Fruit fly (Drosophila melanogaster) whole organism, prepupa: ENCODE results near the gene CG4408.

Source experiments
- Blimp-1 ChIP-seq: fragments of 200-800 bp; sonication (Bioruptor generic); optimal IDR thresholded peaks from 3 replicates; lab custom pipeline; 2017; ENCODE audit warnings: missing biosample characterization, missing genetic modification characterization, mild to moderate bottlenecking, moderate library complexity, missing genetic modification reagents
- CG10631 ChIP-seq: fragments of 200-800 bp; sonication (Bioruptor generic); optimal IDR thresholded peaks from 2 replicates; lab custom pipeline; 2016; ENCODE audit warnings: missing biosample characterization, missing genetic modification characterization
- CG10669 ChIP-seq: fragments of 200-800 bp; sonication (Bioruptor generic); optimal IDR thresholded peaks from 3 replicates; lab custom pipeline; 2018; ENCODE audit warnings: missing biosample characterization, mild to moderate bottlenecking, missing genetic modification characterization, moderate library complexity
- CG11294 ChIP-seq: fragments of 200-800 bp; sonication (Bioruptor generic); IDR thresholded peaks from 2 replicates; pipeline ENCODE4 v1.3.6; 2022; ENCODE audit warnings: missing biosample characterization, missing genetic modification characterization
- CG11762 ChIP-seq: fragments of 200-800 bp; sonication (Bioruptor generic); optimal IDR thresholded peaks from 3 replicates; lab custom pipeline; 2016; ENCODE audit warnings: missing biosample characterization, missing genetic modification characterization; ENCODE audit not compliant: insufficient read depth
- CG11902 ChIP-seq: fragments of 200-800 bp; sonication (Bioruptor generic); optimal IDR thresholded peaks from 3 replicates; lab custom pipeline; 2016; ENCODE audit warnings: missing biosample characterization, missing genetic modification characterization
- CG15336 ChIP-seq: fragments of 200-800 bp; sonication (Bioruptor generic); IDR thresholded peaks from 2 replicates; pipeline ENCODE4 v1.3.6; 2022; ENCODE audit warnings: missing biosample characterization, missing genetic modification characterization
- CG1621 ChIP-seq: fragments of 200-800 bp; sonication (Bioruptor generic); optimal IDR thresholded peaks from 3 replicates; lab custom pipeline; 2018; ENCODE audit warnings: missing biosample characterization, mild to moderate bottlenecking, missing genetic modification characterization
- CG16779 ChIP-seq: fragments of 200-800 bp; sonication (Bioruptor generic); optimal IDR thresholded peaks from 3 replicates; lab custom pipeline; 2017; ENCODE audit warnings: missing biosample characterization, mild to moderate bottlenecking, missing genetic modification characterization
- CG3032 ChIP-seq: fragments of 200-800 bp; optimal IDR thresholded peaks from 2 replicates; lab custom pipeline; 2019; ENCODE audit warnings: missing biosample characterization, mild to moderate bottlenecking, missing genetic modification characterization, moderate library complexity
- CG31627 ChIP-seq: fragments of 200-800 bp; sonication (Bioruptor generic); optimal IDR thresholded peaks from 3 replicates; lab custom pipeline; 2016; ENCODE audit warnings: missing biosample characterization, missing genetic modification characterization
- CG34406 ChIP-seq: fragments of 200-800 bp; sonication (Bioruptor generic); optimal IDR thresholded peaks from 3 replicates; lab custom pipeline; 2016; ENCODE audit warnings: missing biosample characterization, missing genetic modification characterization
- CG3919 ChIP-seq: fragments of 200-800 bp; sonication (Bioruptor generic); optimal IDR thresholded peaks from 3 replicates; lab custom pipeline; 2016; ENCODE audit warnings: missing biosample characterization, missing genetic modification characterization
- CG4318 ChIP-seq: fragments of 200-800 bp; sonication (Bioruptor generic); optimal IDR thresholded peaks from 3 replicates; lab custom pipeline; 2017; ENCODE audit warnings: missing biosample characterization, mild to moderate bottlenecking, missing genetic modification characterization
- CG6163 ChIP-seq: fragments of 200-800 bp; sonication (Bioruptor generic); IDR thresholded peaks from 3 replicates; pipeline ENCODE4 v1.3.6; 2022; ENCODE audit warnings: missing biosample characterization, missing genetic modification characterization
- CG6276 ChIP-seq: fragments of 200-800 bp; sonication (Bioruptor generic); optimal IDR thresholded peaks from 2 replicates; lab custom pipeline; 2017; ENCODE audit warnings: missing biosample characterization, mild to moderate bottlenecking, missing genetic modification characterization
- CG6854 ChIP-seq: fragments of 200-800 bp; sonication (Bioruptor generic); optimal IDR thresholded peaks from 2 replicates; lab custom pipeline; 2017; ENCODE audit warnings: missing biosample characterization, mild to moderate bottlenecking, missing genetic modification characterization
- CG7368 ChIP-seq: fragments of 200-800 bp; sonication (Bioruptor generic); optimal IDR thresholded peaks from 3 replicates; lab custom pipeline; 2016; ENCODE audit warnings: missing biosample characterization, missing genetic modification characterization
- CG8319 ChIP-seq: fragments of 200-800 bp; sonication (Bioruptor generic); optimal IDR thresholded peaks from 3 replicates; lab custom pipeline; 2016; ENCODE audit warnings: missing biosample characterization, missing genetic modification characterization
- CG8632 ChIP-seq: fragments of 200-800 bp; sonication (Bioruptor generic); optimal IDR thresholded peaks from 3 replicates; lab custom pipeline; 2016; ENCODE audit warnings: missing biosample characterization, missing genetic modification characterization
- CG9139 ChIP-seq: fragments of 200-800 bp; sonication (Bioruptor generic); optimal IDR thresholded peaks from 3 replicates; lab custom pipeline; 2017; ENCODE audit warnings: missing biosample characterization, mild to moderate bottlenecking, missing genetic modification characterization
- Eip75B ChIP-seq: fragments of 200-800 bp; sonication (Bioruptor generic); optimal IDR thresholded peaks from 3 replicates; lab custom pipeline; 2016; ENCODE audit warnings: missing biosample characterization, missing genetic modification characterization
- Eip78C ChIP-seq: fragments of 200-800 bp; sonication (Bioruptor generic); peaks from one replicate; lab custom pipeline; 2016; ENCODE audit warnings: missing biosample characterization, missing genetic modification characterization
- Ets21C ChIP-seq: fragments of 200-800 bp; sonication (Bioruptor generic); optimal IDR thresholded peaks from 3 replicates; lab custom pipeline; 2016; ENCODE audit warnings: missing biosample characterization, missing genetic modification characterization
- Ets96B ChIP-seq: fragments of 200-800 bp; optimal IDR thresholded peaks from 2 replicates; lab custom pipeline; 2019; ENCODE audit warnings: missing biosample characterization, mild to moderate bottlenecking, missing genetic modification characterization, moderate library complexity
- Hr38 ChIP-seq: sonication (Bioruptor generic); optimal IDR thresholded peaks from 2 replicates; lab custom pipeline; 2016; ENCODE audit warnings: missing biosample characterization, missing genetic modification characterization
- Hr4 ChIP-seq: fragments of 200-800 bp; sonication (Bioruptor generic); optimal IDR thresholded peaks from 3 replicates; lab custom pipeline; 2016; ENCODE audit warnings: missing biosample characterization, missing genetic modification characterization
- Lpt ChIP-seq: fragments of 200-800 bp; sonication (Bioruptor generic); optimal IDR thresholded peaks from 3 replicates; lab custom pipeline; 2016; ENCODE audit warnings: missing biosample characterization, missing genetic modification characterization
- Met ChIP-seq: fragments of 200-800 bp; sonication (Bioruptor generic); optimal IDR thresholded peaks from 3 replicates; lab custom pipeline; 2016; ENCODE audit warnings: missing biosample characterization, missing genetic modification characterization
- OdsH ChIP-seq: fragments of 200-800 bp; sonication (Bioruptor generic); optimal IDR thresholded peaks from 3 replicates; lab custom pipeline; 2016; ENCODE audit warnings: missing biosample characterization, missing genetic modification characterization
- Smox ChIP-seq: fragments of 200-800 bp; sonication (Bioruptor generic); optimal IDR thresholded peaks from 3 replicates; lab custom pipeline; 2016; ENCODE audit warnings: missing biosample characterization, missing genetic modification characterization
- Sox102F ChIP-seq: fragments of 200-800 bp; sonication (Bioruptor generic); optimal IDR thresholded peaks from 2 replicates; lab custom pipeline; 2016; ENCODE audit warnings: missing biosample characterization, mild to moderate bottlenecking, missing genetic modification characterization
- cyc ChIP-seq: fragments of 200-800 bp; sonication (Bioruptor generic); optimal IDR thresholded peaks from 3 replicates; lab custom pipeline; 2016; ENCODE audit warnings: missing biosample characterization, missing genetic modification characterization
- dac ChIP-seq: fragments of 200-800 bp; sonication (Bioruptor generic); optimal IDR thresholded peaks from 2 replicates; lab custom pipeline; 2017; ENCODE audit warnings: missing biosample characterization, mild to moderate bottlenecking, missing genetic modification characterization
- dsx ChIP-seq: fragments of 200-800 bp; optimal IDR thresholded peaks from 3 replicates; lab custom pipeline; 2019; ENCODE audit warnings: missing biosample characterization, mild to moderate bottlenecking, missing genetic modification characterization, moderate library complexity; ENCODE audit not compliant: poor library complexity, severe bottlenecking
- fd85E ChIP-seq: fragments of 200-800 bp; sonication (Bioruptor generic); optimal IDR thresholded peaks from 3 replicates; lab custom pipeline; 2016; ENCODE audit warnings: missing biosample characterization, missing genetic modification characterization
- fkh ChIP-seq: fragments of 200-800 bp; sonication (Bioruptor generic); optimal IDR thresholded peaks from 3 replicates; lab custom pipeline; 2017; ENCODE audit warnings: missing biosample characterization, mild to moderate bottlenecking, missing genetic modification characterization, moderate library complexity
- lz ChIP-seq: fragments of 200-800 bp; sonication (Bioruptor generic); optimal IDR thresholded peaks from 3 replicates; lab custom pipeline; 2016; ENCODE audit warnings: missing biosample characterization, missing genetic modification characterization
- net ChIP-seq: fragments of 200-800 bp; sonication (Bioruptor generic); optimal IDR thresholded peaks from 3 replicates; lab custom pipeline; 2016; ENCODE audit warnings: missing biosample characterization, missing genetic modification characterization
- pdm3 ChIP-seq: fragments of 200-800 bp; sonication (Bioruptor generic); optimal IDR thresholded peaks from 3 replicates; lab custom pipeline; 2016; ENCODE audit warnings: missing biosample characterization, missing genetic modification characterization
- salr ChIP-seq, 2 experiments: fragments of 200-800 bp; sonication (Bioruptor generic); optimal IDR thresholded peaks; 3 replicates each; lab custom pipeline; 2016 to 2018; ENCODE audit warnings: missing biosample characterization in 2 of 2, missing genetic modification characterization in 2 of 2, mild to moderate bottlenecking in 1 of 2
- ss ChIP-seq, 2 experiments: fragments of 200-800 bp; sonication (Bioruptor generic); optimal IDR thresholded peaks; 2 replicates in 1 of 2; 3 replicates in 1 of 2; lab custom pipeline; 2017 to 2018; ENCODE audit warnings: mild to moderate bottlenecking in 2 of 2, missing biosample characterization in 2 of 2, missing genetic modification characterization in 2 of 2, moderate library complexity in 1 of 2
- svp ChIP-seq: fragments of 200-800 bp; sonication (Bioruptor generic); peaks from one replicate; lab custom pipeline; 2016; ENCODE audit warnings: missing biosample characterization, missing genetic modification characterization
- topi ChIP-seq: fragments of 200-800 bp; sonication (Bioruptor generic); optimal IDR thresholded peaks from 3 replicates; lab custom pipeline; 2016; ENCODE audit warnings: missing biosample characterization, missing genetic modification characterization
- vri ChIP-seq: fragments of 200-800 bp; sonication (Bioruptor generic); optimal IDR thresholded peaks from 3 replicates; lab custom pipeline; 2016; ENCODE audit warnings: missing biosample characterization, mild to moderate bottlenecking, missing genetic modification characterization

The CG4408 gene

DNA sequence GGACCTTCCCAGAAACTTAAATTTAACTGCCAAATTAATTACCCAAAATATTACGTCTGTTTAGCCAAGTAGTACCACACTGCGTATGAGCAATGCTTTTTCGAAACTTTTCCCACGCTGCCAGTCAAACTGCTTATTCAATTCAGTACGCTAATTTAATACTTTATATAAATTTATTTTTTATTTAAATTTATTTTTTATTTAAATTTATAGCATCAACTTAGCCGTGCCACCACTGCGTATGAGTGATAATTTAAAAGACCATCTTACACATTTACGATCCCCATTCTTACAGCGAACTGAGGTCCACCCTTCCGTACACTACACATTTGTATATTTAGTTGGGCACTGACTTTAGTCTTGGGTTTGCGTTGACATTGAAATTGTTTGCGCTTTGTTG, 27.8 kb downstream of the CG4408 start (continued):
- TF ChIP-seq ss (GFP tag; optimal IDR thresholded peaks at IDR 0.05; lab: Kevin White, UChicago): peak; percentile 30 to 65
- no peak for TF ChIP-seq lz (GFP tag; lab: Kevin White, UChicago)
- no peak for TF ChIP-seq fd85E (GFP tag; lab: Kevin White, UChicago)
- no peak for TF ChIP-seq Smox (GFP tag; lab: Kevin White, UChicago)
- TF ChIP-seq Eip75B (GFP tag; lab: Kevin White, UChicago): peak; percentile 44
- TF ChIP-seq CG8632 (GFP tag; lab: Kevin White, UChicago): peak; percentile 62
- peak; percentile 6 for TF ChIP-seq vri
- TF ChIP-seq CG11762 (GFP tag; lab: Kevin White, UChicago): peak; percentile 65
- TF ChIP-seq topi: peak; percentile 13
- no peak for TF ChIP-seq dac (GFP tag; lab: Kevin White, UChicago)
- peak; percentile 60 for TF ChIP-seq CG6276 (GFP tag; lab: Kevin White, UChicago)
- TF ChIP-seq CG6163 (GFP tag; lab: Robert Waterston, UW): peak; percentile 20; the same call in 1 of the 3 replicates
- peak; percentile 18 for TF ChIP-seq CG1621
- TF ChIP-seq CG10631 (GFP tag; lab: Kevin White, UChicago): peak; percentile 66
- TF ChIP-seq svp (GFP tag; lab: Kevin White, UChicago): peak; percentile 48
- peak; percentile 41 for TF ChIP-seq CG7368 (GFP tag; lab: Kevin White, UChicago)
- TF ChIP-seq CG3919 (GFP tag; lab: Kevin White, UChicago): peak; percentile 63
- no peak for TF ChIP-seq cyc
- peak; percentile 67 for TF ChIP-seq Ets96B (tag; lab: Kevin White, UChicago)
- peak; percentile 82 for TF ChIP-seq Eip78C (GFP tag; lab: Kevin White, UChicago)
- peak; percentile 45 for TF ChIP-seq pdm3 (GFP tag; lab: Kevin White, UChicago)

DNA sequence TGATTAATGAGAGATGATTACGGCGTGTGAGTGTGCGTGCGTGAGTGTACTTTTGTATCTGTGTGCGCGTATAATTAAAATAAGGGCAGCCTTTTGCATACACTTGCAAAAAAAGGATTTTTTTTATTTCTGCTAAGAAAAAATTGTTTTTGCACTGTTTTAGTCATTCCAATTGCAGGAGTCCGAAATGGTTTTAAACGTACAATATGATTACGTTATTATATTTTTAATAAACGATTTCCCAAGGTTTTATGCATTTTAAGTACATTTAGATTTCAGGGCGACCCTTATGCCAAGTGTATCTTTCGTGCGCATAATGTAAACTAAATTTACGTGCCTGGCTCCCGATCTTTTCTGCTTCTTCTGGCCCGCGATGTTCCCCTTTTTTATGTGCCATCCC, 28.5 kb downstream of the CG4408 start:
- TF ChIP-seq Sox102F (GFP tag; lab: Kevin White, UChicago) (peak; percentile 33), Eip75B (GFP tag; lab: Kevin White, UChicago) (peak; percentile 35), Eip78C (GFP tag; lab: Kevin White, UChicago) (peak; percentile 95), salr (GFP tag; optimal IDR thresholded peaks at IDR 0.05; lab: Kevin White, UChicago) (peak; percentile 7 to 48), OdsH (GFP tag; lab: Kevin White, UChicago) (peak; percentile 78), ss (GFP tag; optimal IDR thresholded peaks at IDR 0.05; lab: Kevin White, UChicago) (peak; percentile 12 to 47), CG6854 (GFP tag; lab: Kevin White, UChicago) (no peak), CG8632 (GFP tag; lab: Kevin White, UChicago) (peak; percentile 66), fd85E (GFP tag; lab: Kevin White, UChicago) (no peak), CG4318 (peak; percentile 16), Smox (GFP tag; lab: Kevin White, UChicago) (peak; percentile 60), Blimp-1 (no peak), CG11294 (0 out of 2 replicates have a peak, but pooled peaks have one; percentile 34), Hr38 (GFP tag; lab: Kevin White, UChicago) (no peak), fkh (GFP tag; lab: Kevin White, UChicago) (no peak), Lpt (GFP tag; lab: Kevin White, UChicago) (no peak), vri (peak; percentile 56), dsx (GFP tag; lab: Kevin White, UChicago) (peak; percentile 58), CG15336 (GFP tag; lab: Robert Waterston, UW) (peak; percentile 46), CG9139 (GFP tag; lab: Kevin White, UChicago) (no peak), CG34406 (GFP tag; lab: Kevin White, UChicago) (peak; percentile 55), CG10669 (peak; percentile 73), CG11902 (peak; percentile 46), Hr4 (GFP tag; lab: Kevin White, UChicago) (peak; percentile 77), Ets96B (tag; lab: Kevin White, UChicago) (peak; percentile 79), net (peak; percentile 35), cyc (peak; percentile 65), CG8319 (GFP tag; lab: Kevin White, UChicago) (peak; percentile 63), pdm3 (GFP tag; lab: Kevin White, UChicago) (peak; percentile 63), CG6163 (GFP tag; lab: Robert Waterston, UW) (peak; percentile 75), topi (peak; percentile 72), CG7368 (GFP tag; lab: Kevin White, UChicago) (peak; percentile 54), svp (GFP tag; lab: Kevin White, UChicago) (peak; percentile 75), lz (GFP tag; lab: Kevin White, UChicago) (peak; percentile 44), CG31627 (GFP tag; lab: Kevin White, UChicago) (peak; percentile 67), CG6276 (GFP tag; lab: Kevin White, UChicago) (peak; percentile 25), Met (GFP tag; lab: Kevin White, UChicago) (peak; percentile 70), CG10631 (GFP tag; lab: Kevin White, UChicago) (peak; percentile 66), CG16779 (no peak), Ets21C (GFP tag; lab: Kevin White, UChicago) (peak; percentile 22), CG3919 (GFP tag; lab: Kevin White, UChicago) (peak; percentile 78), CG1621 (peak; percentile 58), CG3032 (tag; lab: Kevin White, UChicago) (peak; percentile 76), CG11762 (GFP tag; lab: Kevin White, UChicago) (peak; percentile 53)
